Worm (Caenorhabditis elegans): ENCODE data around the gene C02B4.3.
A peak's percentile ranks its signal among the peaks of the same experiment; 100 is the strongest.

C02B4.3 gene

DNA sequence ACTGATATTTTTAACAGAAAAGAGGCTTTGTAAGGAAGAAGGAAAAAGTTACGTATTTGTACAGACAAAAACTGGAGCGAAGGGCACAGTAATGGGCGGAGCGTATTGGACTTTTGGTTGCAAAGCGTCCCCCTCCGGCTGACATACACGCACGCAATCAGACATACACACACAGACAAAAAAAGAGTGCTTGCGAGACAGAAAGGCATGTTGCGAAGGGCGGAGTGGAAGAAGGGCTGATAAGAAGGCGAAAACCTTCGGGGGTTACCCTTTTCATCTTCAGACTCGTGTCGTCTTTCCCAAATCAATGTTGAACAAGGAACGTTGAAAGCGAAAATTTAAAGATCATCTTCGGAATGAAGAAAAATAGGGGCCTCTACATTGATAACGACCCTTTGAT lies 29.1 kb downstream of the C02B4.3 start:
- no peak for TF ChIP-seq hnd-1 (tag; optimal IDR thresholded peaks at IDR 0.05)
- no peak for TF ChIP-seq sea-1 (GFP tag; conservative IDR thresholded peaks at IDR 0.05)
- TF ChIP-seq ets-7 (tag; optimal IDR thresholded peaks at IDR 0.05): no peak
- no peak for TF ChIP-seq ceh-36 (tag; optimal IDR thresholded peaks at IDR 0.05)
- no peak for TF ChIP-seq pes-1 (GFP tag; IDR thresholded peaks at IDR 0.05)
- TF ChIP-seq scrt-1 (GFP tag; IDR thresholded peaks at IDR 0.05): no peak
- no peak for TF ChIP-seq tra-4 (tag; optimal IDR thresholded peaks at IDR 0.05)
- TF ChIP-seq hmbx-1 (tag; optimal IDR thresholded peaks at IDR 0.05): no peak
- no peak for TF ChIP-seq tbx-11 (GFP tag; IDR thresholded peaks at IDR 0.05)
- no peak for TF ChIP-seq ceh-13 (GFP tag; optimal IDR thresholded peaks at IDR 0.05)
- no peak for TF ChIP-seq F13C5.2 (tag; optimal IDR thresholded peaks at IDR 0.05)
- no peak for TF ChIP-seq flt-1 (GFP tag; IDR thresholded peaks at IDR 0.05)
- no peak for TF ChIP-seq aly-1 (tag; optimal IDR thresholded peaks at IDR 0.05)
- TF ChIP-seq hmg-4 (GFP tag; optimal IDR thresholded peaks at IDR 0.05): no peak
- no peak for TF ChIP-seq B0310.2 (tag; optimal IDR thresholded peaks at IDR 0.05)
- no peak for TF ChIP-seq tbx-37 (GFP tag; conservative IDR thresholded peaks at IDR 0.05)
- TF ChIP-seq ama-1 (optimal IDR thresholded peaks at IDR 0.05): no peak

DNA sequence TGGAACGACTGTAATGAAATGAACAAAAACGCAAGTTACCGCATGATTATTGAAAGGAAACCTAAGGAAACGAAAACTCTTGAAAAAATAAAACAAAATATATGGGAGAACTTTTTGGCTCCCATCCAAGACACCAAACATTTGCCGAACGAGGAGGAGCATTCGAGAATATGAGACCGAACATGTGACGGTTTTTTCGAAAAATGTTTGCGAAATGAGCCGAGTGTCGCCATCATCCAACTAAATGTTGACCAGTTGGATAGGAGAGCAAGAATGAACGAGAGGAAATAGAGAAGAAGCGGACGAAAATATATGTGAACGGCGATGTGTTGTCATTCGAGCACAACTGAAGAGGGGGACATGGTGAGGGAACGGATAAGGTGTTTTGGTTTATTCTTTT lies 29.6 kb downstream of the C02B4.3 start:
- TF ChIP-seq ets-7 (tag; optimal IDR thresholded peaks at IDR 0.05) (no peak), F13C5.2 (tag; optimal IDR thresholded peaks at IDR 0.05) (no peak), ceh-36 (tag; optimal IDR thresholded peaks at IDR 0.05) (no peak), scrt-1 (GFP tag; IDR thresholded peaks at IDR 0.05) (no peak), ama-1 (optimal IDR thresholded peaks at IDR 0.05) (no peak), pes-1 (GFP tag; IDR thresholded peaks at IDR 0.05) (no peak), flt-1 (GFP tag; IDR thresholded peaks at IDR 0.05) (no peak), hnd-1 (tag; optimal IDR thresholded peaks at IDR 0.05) (no peak), hmbx-1 (tag; optimal IDR thresholded peaks at IDR 0.05) (no peak), tbx-11 (GFP tag; IDR thresholded peaks at IDR 0.05) (no peak), ceh-13 (GFP tag; optimal IDR thresholded peaks at IDR 0.05) (no peak), aly-1 (tag; optimal IDR thresholded peaks at IDR 0.05) (no peak), tra-4 (tag; optimal IDR thresholded peaks at IDR 0.05) (no peak), hmg-4 (GFP tag; optimal IDR thresholded peaks at IDR 0.05) (no peak), sea-1 (GFP tag; conservative IDR thresholded peaks at IDR 0.05) (no peak), tbx-37 (GFP tag; conservative IDR thresholded peaks at IDR 0.05) (no peak), B0310.2 (tag; optimal IDR thresholded peaks at IDR 0.05) (no peak)

DNA sequence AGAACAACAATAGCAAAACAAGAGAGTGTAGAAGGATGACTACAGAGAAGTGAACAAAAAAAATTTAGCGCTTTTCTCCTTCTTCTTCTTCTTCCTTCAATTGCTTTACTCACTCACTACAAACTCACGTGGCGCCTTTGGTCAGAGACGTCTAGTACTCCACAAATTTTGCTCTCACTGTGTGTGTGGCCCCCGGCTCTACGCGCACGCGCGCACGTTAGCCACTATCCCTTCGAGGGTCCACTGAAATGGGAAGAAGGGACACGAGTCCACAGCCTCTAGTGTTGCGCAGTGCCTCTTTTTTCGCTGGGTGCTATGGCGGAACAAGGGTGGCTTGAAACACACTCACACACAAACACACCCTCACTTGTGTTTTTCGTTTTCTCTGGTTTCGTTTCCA lies 30.4 kb downstream of the C02B4.3 start:
- TF ChIP-seq B0310.2 (tag; optimal IDR thresholded peaks at IDR 0.05): no peak
- TF ChIP-seq pes-1 (GFP tag; IDR thresholded peaks at IDR 0.05): no peak
- TF ChIP-seq tra-4 (tag; optimal IDR thresholded peaks at IDR 0.05): no peak
- TF ChIP-seq flt-1 (GFP tag; IDR thresholded peaks at IDR 0.05): no peak
- no peak for TF ChIP-seq ets-7 (tag; optimal IDR thresholded peaks at IDR 0.05)
- no peak for TF ChIP-seq scrt-1 (GFP tag; IDR thresholded peaks at IDR 0.05)
- TF ChIP-seq tbx-37 (GFP tag; conservative IDR thresholded peaks at IDR 0.05): no peak
- TF ChIP-seq F13C5.2 (tag; optimal IDR thresholded peaks at IDR 0.05): no peak
- TF ChIP-seq aly-1 (tag; optimal IDR thresholded peaks at IDR 0.05): no peak
- TF ChIP-seq ceh-36 (tag; optimal IDR thresholded peaks at IDR 0.05): no peak
- TF ChIP-seq hmg-4 (GFP tag; optimal IDR thresholded peaks at IDR 0.05): peak; percentile 70
- TF ChIP-seq tbx-11 (GFP tag; IDR thresholded peaks at IDR 0.05): 0 out of 2 replicates have a peak, but pooled peaks have one; percentile 34
- TF ChIP-seq hnd-1 (tag; optimal IDR thresholded peaks at IDR 0.05): no peak
- no peak for TF ChIP-seq sea-1 (GFP tag; conservative IDR thresholded peaks at IDR 0.05)
- TF ChIP-seq hmbx-1 (tag; optimal IDR thresholded peaks at IDR 0.05): no peak
- no peak for TF ChIP-seq ceh-13 (GFP tag; optimal IDR thresholded peaks at IDR 0.05)

DNA sequence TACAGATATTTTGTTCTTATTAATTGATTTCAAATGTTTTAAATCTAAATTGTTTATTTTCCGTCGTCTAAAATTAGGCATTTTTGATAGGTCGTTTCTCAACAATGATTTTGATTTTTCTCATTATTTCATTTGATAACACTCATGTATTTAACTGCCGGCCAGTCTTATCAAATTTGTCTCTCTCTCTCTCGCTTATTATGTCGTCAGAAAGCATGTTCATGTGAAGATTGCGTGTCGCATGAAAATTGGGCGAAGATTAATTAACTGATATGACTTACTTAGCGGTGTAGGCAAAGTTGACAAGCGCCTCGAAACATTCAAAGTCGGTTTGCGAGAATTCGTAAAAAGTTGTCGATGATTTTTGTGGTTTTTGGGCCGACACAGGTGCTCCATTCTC lies 31.9 kb downstream of the C02B4.3 start:
- TF ChIP-seq hmg-4 (GFP tag; optimal IDR thresholded peaks at IDR 0.05) (no peak), hnd-1 (tag; optimal IDR thresholded peaks at IDR 0.05) (no peak), sea-1 (GFP tag; conservative IDR thresholded peaks at IDR 0.05) (no peak), B0310.2 (tag; optimal IDR thresholded peaks at IDR 0.05) (no peak), pes-1 (GFP tag; IDR thresholded peaks at IDR 0.05) (no peak), hmbx-1 (tag; optimal IDR thresholded peaks at IDR 0.05) (no peak), ama-1 (optimal IDR thresholded peaks at IDR 0.05) (no peak), F13C5.2 (tag; optimal IDR thresholded peaks at IDR 0.05) (no peak), ceh-36 (tag; optimal IDR thresholded peaks at IDR 0.05) (no peak), ceh-13 (GFP tag; optimal IDR thresholded peaks at IDR 0.05) (no peak)

DNA sequence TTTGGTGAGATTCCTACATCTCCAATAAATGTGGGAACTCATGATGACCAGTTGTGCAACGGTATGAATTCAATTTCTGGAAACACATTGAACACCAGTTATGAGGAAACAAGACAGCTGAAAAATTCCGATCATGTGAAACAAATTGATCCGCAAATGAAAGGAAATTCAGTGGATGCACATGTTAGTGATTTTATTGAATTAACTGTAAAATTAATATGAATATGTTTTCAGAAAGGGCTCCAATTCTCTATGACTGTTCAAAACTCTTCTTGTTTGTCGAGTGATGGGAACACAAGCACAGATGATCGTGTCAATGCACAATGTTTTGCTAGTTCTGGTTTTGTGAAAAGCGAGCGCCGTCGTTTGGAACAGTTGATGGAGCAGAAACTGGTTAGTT lies 39.3 kb downstream of the C02B4.3 start:
- TF ChIP-seq flt-1 (GFP tag; IDR thresholded peaks at IDR 0.05) (no peak), tbx-11 (GFP tag; IDR thresholded peaks at IDR 0.05) (no peak), sea-1 (GFP tag; conservative IDR thresholded peaks at IDR 0.05) (no peak), B0310.2 (tag; optimal IDR thresholded peaks at IDR 0.05) (no peak), hnd-1 (tag; optimal IDR thresholded peaks at IDR 0.05) (no peak), ets-7 (tag; optimal IDR thresholded peaks at IDR 0.05) (no peak), scrt-1 (GFP tag; IDR thresholded peaks at IDR 0.05) (no peak), tra-4 (tag; optimal IDR thresholded peaks at IDR 0.05) (no peak), pes-1 (GFP tag; IDR thresholded peaks at IDR 0.05) (no peak), F13C5.2 (tag; optimal IDR thresholded peaks at IDR 0.05) (no peak)

DNA sequence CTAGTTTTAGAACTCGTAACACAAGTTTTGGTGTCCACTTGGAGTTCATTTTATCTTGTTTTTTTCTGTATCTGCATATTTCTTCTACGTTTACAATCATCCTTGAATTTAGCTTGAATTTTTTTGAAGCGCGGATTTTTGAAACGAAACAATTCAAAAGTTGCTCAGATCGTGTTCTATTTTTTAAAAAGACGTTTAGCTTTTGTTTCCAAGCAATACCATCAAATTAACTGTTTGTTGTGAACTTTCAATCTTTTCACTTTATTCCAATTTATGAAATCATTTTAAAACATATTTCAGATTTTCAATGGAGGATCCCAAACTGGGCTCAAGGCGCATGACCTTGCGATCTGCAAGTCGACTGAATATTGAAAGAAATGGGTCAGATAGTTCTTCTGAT lies 40.5 kb downstream of the C02B4.3 start, which contains the start of gene R09A8.2:
Gene R09A8.2, plus strand, starts transcription at position 301 of the 400 bp plus-strand sequence.
- TF ChIP-seq hnd-1 (tag; optimal IDR thresholded peaks at IDR 0.05) (no peak), pes-1 (GFP tag; IDR thresholded peaks at IDR 0.05) (no peak), hmbx-1 (tag; optimal IDR thresholded peaks at IDR 0.05) (no peak), hmg-4 (GFP tag; optimal IDR thresholded peaks at IDR 0.05) (no peak), tbx-37 (GFP tag; conservative IDR thresholded peaks at IDR 0.05) (no peak), sea-1 (GFP tag; conservative IDR thresholded peaks at IDR 0.05) (no peak), ceh-36 (tag; optimal IDR thresholded peaks at IDR 0.05) (no peak), ceh-13 (GFP tag; optimal IDR thresholded peaks at IDR 0.05) (no peak), scrt-1 (GFP tag; IDR thresholded peaks at IDR 0.05) (no peak), tbx-11 (GFP tag; IDR thresholded peaks at IDR 0.05) (no peak), aly-1 (tag; optimal IDR thresholded peaks at IDR 0.05) (no peak), F13C5.2 (tag; optimal IDR thresholded peaks at IDR 0.05) (no peak), B0310.2 (tag; optimal IDR thresholded peaks at IDR 0.05) (no peak)

DNA sequence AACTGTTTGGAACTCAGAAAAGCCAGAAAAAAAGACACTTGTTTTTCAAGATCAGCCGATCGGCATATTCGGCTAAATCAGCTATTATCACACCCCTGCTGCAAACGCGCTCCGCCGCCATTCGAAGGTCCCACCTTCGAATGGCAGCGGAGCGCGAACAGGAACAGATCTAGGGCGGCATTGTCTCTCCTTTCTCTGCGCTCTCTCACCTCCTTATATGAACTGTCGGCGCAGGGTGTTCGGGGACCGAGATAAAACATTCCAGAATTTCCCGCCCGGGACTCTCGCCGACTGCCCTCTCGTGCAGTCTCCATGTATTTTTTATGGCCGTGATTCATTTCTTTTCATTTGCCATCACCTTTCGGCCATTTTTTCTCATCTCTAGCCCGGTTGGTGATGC lies 41.2 kb downstream of the C02B4.3 start:
- TF ChIP-seq tra-4 (tag; optimal IDR thresholded peaks at IDR 0.05) (no peak), hnd-1 (tag; optimal IDR thresholded peaks at IDR 0.05) (no peak), tbx-37 (GFP tag; conservative IDR thresholded peaks at IDR 0.05) (no peak), tbx-11 (GFP tag; IDR thresholded peaks at IDR 0.05) (no peak), ceh-13 (GFP tag; optimal IDR thresholded peaks at IDR 0.05) (no peak), ceh-36 (tag; optimal IDR thresholded peaks at IDR 0.05) (no peak), hmg-4 (GFP tag; optimal IDR thresholded peaks at IDR 0.05) (no peak), ets-7 (tag; optimal IDR thresholded peaks at IDR 0.05) (no peak), F13C5.2 (tag; optimal IDR thresholded peaks at IDR 0.05) (no peak), B0310.2 (tag; optimal IDR thresholded peaks at IDR 0.05) (no peak), sea-1 (GFP tag; conservative IDR thresholded peaks at IDR 0.05) (no peak), scrt-1 (GFP tag; IDR thresholded peaks at IDR 0.05) (no peak), pes-1 (GFP tag; IDR thresholded peaks at IDR 0.05) (no peak), hmbx-1 (tag; optimal IDR thresholded peaks at IDR 0.05) (no peak), flt-1 (GFP tag; IDR thresholded peaks at IDR 0.05) (no peak), ama-1 (optimal IDR thresholded peaks at IDR 0.05) (no peak)

All from whole organism, early embryonic.